Fruit fly (Drosophila melanogaster) whole organism, adult: Measurements from ENCODE around the gene GC.

Experiments used
- CG11617 ChIP-seq: fragments of 200-800 bp; sonication (Bioruptor generic); optimal IDR thresholded peaks from 2 replicates; lab custom pipeline; 2017; ENCODE audit warnings: mild to moderate bottlenecking, missing biosample characterization, missing genetic modification reagents, missing genetic modification characterization
- CG14711 ChIP-seq: fragments of 200-800 bp; sonication (Bioruptor generic); optimal IDR thresholded peaks from 2 replicates; lab custom pipeline; 2018; ENCODE audit warnings: missing biosample characterization, mild to moderate bottlenecking, missing genetic modification characterization, moderate library complexity
- CG7045 ChIP-seq: fragments of 200-800 bp; sonication (Bioruptor generic); optimal IDR thresholded peaks from 2 replicates; lab custom pipeline; 2017; ENCODE audit warnings: missing biosample characterization, mild to moderate bottlenecking, missing genetic modification characterization
- Hr96 ChIP-seq: fragments of 200-800 bp; sonication (Bioruptor generic); optimal IDR thresholded peaks from 2 replicates; lab custom pipeline; 2016; ENCODE audit warnings: missing biosample characterization, missing genetic modification characterization
- Mnt ChIP-seq: fragments of 200-800 bp; sonication (Bioruptor generic); optimal IDR thresholded peaks from 2 replicates; lab custom pipeline; 2016; ENCODE audit warnings: missing biosample characterization, mild to moderate bottlenecking, missing genetic modification characterization
- cic ChIP-seq: fragments of 200-800 bp; sonication (Bioruptor generic); optimal IDR thresholded peaks from 2 replicates; lab custom pipeline; 2017; ENCODE audit warnings: missing biosample characterization, mild to moderate bottlenecking, missing genetic modification characterization, moderate library complexity
- ovo ChIP-seq: fragments of 200-800 bp; sonication (Bioruptor generic); optimal IDR thresholded peaks from 2 replicates; lab custom pipeline; 2016; ENCODE audit warnings: missing biosample characterization, missing genetic modification characterization
- toe ChIP-seq: fragments of 200-800 bp; sonication (Bioruptor generic); optimal IDR thresholded peaks from 2 replicates; lab custom pipeline; 2016; ENCODE audit warnings: missing biosample characterization, missing genetic modification characterization

- TF ChIP-seq CG7045 (GFP tag; lab: Kevin White, UChicago) (peak; percentile 75), Hr96 (GFP tag; lab: Kevin White, UChicago) (peak; percentile 84), Mnt (GFP tag; lab: Kevin White, UChicago) (peak; percentile 59), toe (GFP tag; lab: Kevin White, UChicago) (peak; percentile 90), CG11617 (GFP tag; lab: Kevin White, UChicago) (peak; percentile 65), ovo (GFP tag; lab: Kevin White, UChicago) (peak; percentile 58), CG14711 (peak; percentile 73), cic (GFP tag; lab: Kevin White, UChicago) (no peak)
Measured at dm6 chr3L:1639185-1639812, 10.2 kb upstream of the GC start, which contains the start of the genes Mettl2 and Bgb.
